Worm (Caenorhabditis elegans) whole organism, L3 larva: ENCODE measurements around the gene sru-13.

Experiments used
- elt-2 ChIP-seq: sonication (generic microtip); optimal IDR thresholded peaks from 2 replicates; lab custom pipeline; 2016; ENCODE audit warnings: missing genetic modification reagents, mild to moderate bottlenecking, missing genetic modification characterization, missing compliant biosample characterization
- elt-3 ChIP-seq, 3 experiments: fragments of 150-350 bp in 1 of 3; sonication (generic microtip) in 2 of 3; optimal IDR thresholded peaks; 2 replicates in 2 of 3; 4 replicates in 1 of 3; lab custom pipeline; 2014 to 2017; ENCODE audit warnings: missing biosample characterization in 3 of 3, missing genetic modification characterization in 3 of 3
- snpc-4 ChIP-seq: fragments of 150-350 bp; optimal IDR thresholded peaks from 2 replicates; lab custom pipeline; 2014; ENCODE audit warnings: missing biosample characterization, missing genetic modification characterization
- unc-39 ChIP-seq: sonication (generic microtip); optimal IDR thresholded peaks from 4 replicates; lab custom pipeline; 2017; ENCODE audit warnings: missing biosample characterization, missing genetic modification characterization

ce11 chrIV:12536358-12536757 is 13.9 kb upstream of the sru-13 start:
- TF ChIP-seq elt-2 (tag; lab: Kevin White, UChicago) (no peak), snpc-4 (no peak), unc-39 (tag; lab: Kevin White, UChicago) (no peak), elt-3 (tag; optimal IDR thresholded peaks at IDR 0.05; lab: Kevin White, UChicago) (no peak)
